Fruit fly (Drosophila melanogaster) whole organism, prepupa: Measurements from ENCODE around the gene Pde9.

Experiments used
- Blimp-1 ChIP-seq: fragments of 200-800 bp; sonication (Bioruptor generic); optimal IDR thresholded peaks from 3 replicates; lab custom pipeline; 2017; ENCODE audit warnings: missing biosample characterization, missing genetic modification characterization, mild to moderate bottlenecking, moderate library complexity, missing genetic modification reagents
- CG10631 ChIP-seq: fragments of 200-800 bp; sonication (Bioruptor generic); optimal IDR thresholded peaks from 2 replicates; lab custom pipeline; 2016; ENCODE audit warnings: missing biosample characterization, missing genetic modification characterization
- CG10669 ChIP-seq: fragments of 200-800 bp; sonication (Bioruptor generic); optimal IDR thresholded peaks from 3 replicates; lab custom pipeline; 2018; ENCODE audit warnings: missing biosample characterization, mild to moderate bottlenecking, missing genetic modification characterization, moderate library complexity
- CG11294 ChIP-seq: fragments of 200-800 bp; sonication (Bioruptor generic); IDR thresholded peaks from 2 replicates; pipeline ENCODE4 v1.3.6; 2022; ENCODE audit warnings: missing biosample characterization, missing genetic modification characterization
- CG11902 ChIP-seq: fragments of 200-800 bp; sonication (Bioruptor generic); optimal IDR thresholded peaks from 3 replicates; lab custom pipeline; 2016; ENCODE audit warnings: missing biosample characterization, missing genetic modification characterization
- CG15336 ChIP-seq: fragments of 200-800 bp; sonication (Bioruptor generic); IDR thresholded peaks from 2 replicates; pipeline ENCODE4 v1.3.6; 2022; ENCODE audit warnings: missing biosample characterization, missing genetic modification characterization
- CG1621 ChIP-seq: fragments of 200-800 bp; sonication (Bioruptor generic); optimal IDR thresholded peaks from 3 replicates; lab custom pipeline; 2018; ENCODE audit warnings: missing biosample characterization, mild to moderate bottlenecking, missing genetic modification characterization
- CG16779 ChIP-seq: fragments of 200-800 bp; sonication (Bioruptor generic); optimal IDR thresholded peaks from 3 replicates; lab custom pipeline; 2017; ENCODE audit warnings: missing biosample characterization, mild to moderate bottlenecking, missing genetic modification characterization
- CG3032 ChIP-seq: fragments of 200-800 bp; optimal IDR thresholded peaks from 2 replicates; lab custom pipeline; 2019; ENCODE audit warnings: missing biosample characterization, mild to moderate bottlenecking, missing genetic modification characterization, moderate library complexity
- CG31627 ChIP-seq: fragments of 200-800 bp; sonication (Bioruptor generic); optimal IDR thresholded peaks from 3 replicates; lab custom pipeline; 2016; ENCODE audit warnings: missing biosample characterization, missing genetic modification characterization
- CG32006 ChIP-seq: fragments of 200-800 bp; sonication (Bioruptor generic); optimal IDR thresholded peaks from 3 replicates; lab custom pipeline; 2017; ENCODE audit warnings: missing biosample characterization, mild to moderate bottlenecking, missing genetic modification characterization
- CG34406 ChIP-seq: fragments of 200-800 bp; sonication (Bioruptor generic); optimal IDR thresholded peaks from 3 replicates; lab custom pipeline; 2016; ENCODE audit warnings: missing biosample characterization, missing genetic modification characterization
- CG6163 ChIP-seq: fragments of 200-800 bp; sonication (Bioruptor generic); IDR thresholded peaks from 3 replicates; pipeline ENCODE4 v1.3.6; 2022; ENCODE audit warnings: missing biosample characterization, missing genetic modification characterization
- CG6276 ChIP-seq: fragments of 200-800 bp; sonication (Bioruptor generic); optimal IDR thresholded peaks from 2 replicates; lab custom pipeline; 2017; ENCODE audit warnings: missing biosample characterization, mild to moderate bottlenecking, missing genetic modification characterization
- CG6808 ChIP-seq: fragments of 200-800 bp; sonication (Bioruptor generic); optimal IDR thresholded peaks from 3 replicates; lab custom pipeline; 2017; ENCODE audit warnings: missing biosample characterization, missing genetic modification characterization, mild to moderate bottlenecking, moderate library complexity, missing genetic modification reagents
- CG6854 ChIP-seq: fragments of 200-800 bp; sonication (Bioruptor generic); optimal IDR thresholded peaks from 2 replicates; lab custom pipeline; 2017; ENCODE audit warnings: missing biosample characterization, mild to moderate bottlenecking, missing genetic modification characterization
- CG7368 ChIP-seq: fragments of 200-800 bp; sonication (Bioruptor generic); optimal IDR thresholded peaks from 3 replicates; lab custom pipeline; 2016; ENCODE audit warnings: missing biosample characterization, missing genetic modification characterization
- CG8119 ChIP-seq: fragments of 200-800 bp; sonication (Bioruptor generic); IDR thresholded peaks from 3 replicates; pipeline ENCODE4 v1.3.6; 2022; ENCODE audit warnings: missing biosample characterization, missing genetic modification characterization
- CG8319 ChIP-seq: fragments of 200-800 bp; sonication (Bioruptor generic); optimal IDR thresholded peaks from 3 replicates; lab custom pipeline; 2016; ENCODE audit warnings: missing biosample characterization, missing genetic modification characterization
- CG8632 ChIP-seq: fragments of 200-800 bp; sonication (Bioruptor generic); optimal IDR thresholded peaks from 3 replicates; lab custom pipeline; 2016; ENCODE audit warnings: missing biosample characterization, missing genetic modification characterization
- CG9139 ChIP-seq: fragments of 200-800 bp; sonication (Bioruptor generic); optimal IDR thresholded peaks from 3 replicates; lab custom pipeline; 2017; ENCODE audit warnings: missing biosample characterization, mild to moderate bottlenecking, missing genetic modification characterization
- Eip75B ChIP-seq: fragments of 200-800 bp; sonication (Bioruptor generic); optimal IDR thresholded peaks from 3 replicates; lab custom pipeline; 2016; ENCODE audit warnings: missing biosample characterization, missing genetic modification characterization
- Eip78C ChIP-seq: fragments of 200-800 bp; sonication (Bioruptor generic); peaks from one replicate; lab custom pipeline; 2016; ENCODE audit warnings: missing biosample characterization, missing genetic modification characterization
- Ets21C ChIP-seq: fragments of 200-800 bp; sonication (Bioruptor generic); optimal IDR thresholded peaks from 3 replicates; lab custom pipeline; 2016; ENCODE audit warnings: missing biosample characterization, missing genetic modification characterization
- Ets96B ChIP-seq: fragments of 200-800 bp; optimal IDR thresholded peaks from 2 replicates; lab custom pipeline; 2019; ENCODE audit warnings: missing biosample characterization, mild to moderate bottlenecking, missing genetic modification characterization, moderate library complexity
- Gug ChIP-seq: fragments of 200-800 bp; sonication (Bioruptor generic); IDR thresholded peaks from 2 replicates; pipeline ENCODE4 v1.3.6; 2022; ENCODE audit warnings: missing biosample characterization, missing genetic modification characterization
- Hr38 ChIP-seq: sonication (Bioruptor generic); optimal IDR thresholded peaks from 2 replicates; lab custom pipeline; 2016; ENCODE audit warnings: missing biosample characterization, missing genetic modification characterization
- Hr39 ChIP-seq: fragments of 200-800 bp; sonication (Bioruptor generic); optimal IDR thresholded peaks from 2 replicates; lab custom pipeline; 2016; ENCODE audit warnings: missing biosample characterization, missing genetic modification characterization
- Lpt ChIP-seq: fragments of 200-800 bp; sonication (Bioruptor generic); optimal IDR thresholded peaks from 3 replicates; lab custom pipeline; 2016; ENCODE audit warnings: missing biosample characterization, missing genetic modification characterization
- Met ChIP-seq: fragments of 200-800 bp; sonication (Bioruptor generic); optimal IDR thresholded peaks from 3 replicates; lab custom pipeline; 2016; ENCODE audit warnings: missing biosample characterization, missing genetic modification characterization
- OdsH ChIP-seq: fragments of 200-800 bp; sonication (Bioruptor generic); optimal IDR thresholded peaks from 3 replicates; lab custom pipeline; 2016; ENCODE audit warnings: missing biosample characterization, missing genetic modification characterization
- Smox ChIP-seq: fragments of 200-800 bp; sonication (Bioruptor generic); optimal IDR thresholded peaks from 3 replicates; lab custom pipeline; 2016; ENCODE audit warnings: missing biosample characterization, missing genetic modification characterization
- Sox102F ChIP-seq: fragments of 200-800 bp; sonication (Bioruptor generic); optimal IDR thresholded peaks from 2 replicates; lab custom pipeline; 2016; ENCODE audit warnings: missing biosample characterization, mild to moderate bottlenecking, missing genetic modification characterization
- Sox15 ChIP-seq: fragments of 200-800 bp; sonication (Bioruptor generic); optimal IDR thresholded peaks from 3 replicates; lab custom pipeline; 2016; ENCODE audit warnings: missing biosample characterization, missing genetic modification characterization
- achi ChIP-seq: fragments of 200-800 bp; sonication (Bioruptor generic); optimal IDR thresholded peaks from 3 replicates; lab custom pipeline; 2016; ENCODE audit warnings: missing biosample characterization, missing genetic modification characterization
- acj6 ChIP-seq: fragments of 200-800 bp; sonication (Bioruptor generic); optimal IDR thresholded peaks from 3 replicates; lab custom pipeline; 2016; ENCODE audit warnings: missing biosample characterization, missing genetic modification characterization
- cyc ChIP-seq: fragments of 200-800 bp; sonication (Bioruptor generic); optimal IDR thresholded peaks from 3 replicates; lab custom pipeline; 2016; ENCODE audit warnings: missing biosample characterization, missing genetic modification characterization
- dsx ChIP-seq: fragments of 200-800 bp; optimal IDR thresholded peaks from 3 replicates; lab custom pipeline; 2019; ENCODE audit warnings: missing biosample characterization, mild to moderate bottlenecking, missing genetic modification characterization, moderate library complexity; ENCODE audit not compliant: poor library complexity, severe bottlenecking
- eg ChIP-seq: fragments of 200-800 bp; sonication (Bioruptor generic); IDR thresholded peaks from 3 replicates; pipeline ENCODE4 v1.3.6; 2022; ENCODE audit warnings: missing biosample characterization, missing genetic modification characterization
- esn ChIP-seq: fragments of 200-800 bp; sonication (Bioruptor generic); optimal IDR thresholded peaks from 2 replicates; lab custom pipeline; 2016; ENCODE audit warnings: missing biosample characterization, mild to moderate bottlenecking, missing genetic modification characterization, moderate library complexity
- fd85E ChIP-seq: fragments of 200-800 bp; sonication (Bioruptor generic); optimal IDR thresholded peaks from 3 replicates; lab custom pipeline; 2016; ENCODE audit warnings: missing biosample characterization, missing genetic modification characterization
- pdm3 ChIP-seq: fragments of 200-800 bp; sonication (Bioruptor generic); optimal IDR thresholded peaks from 3 replicates; lab custom pipeline; 2016; ENCODE audit warnings: missing biosample characterization, missing genetic modification characterization
- ss ChIP-seq, 2 experiments: fragments of 200-800 bp; sonication (Bioruptor generic); optimal IDR thresholded peaks; 2 replicates in 1 of 2; 3 replicates in 1 of 2; lab custom pipeline; 2017 to 2018; ENCODE audit warnings: mild to moderate bottlenecking in 2 of 2, missing biosample characterization in 2 of 2, missing genetic modification characterization in 2 of 2, moderate library complexity in 1 of 2
- topi ChIP-seq: fragments of 200-800 bp; sonication (Bioruptor generic); optimal IDR thresholded peaks from 3 replicates; lab custom pipeline; 2016; ENCODE audit warnings: missing biosample characterization, missing genetic modification characterization

Gene Pde9

DNA sequence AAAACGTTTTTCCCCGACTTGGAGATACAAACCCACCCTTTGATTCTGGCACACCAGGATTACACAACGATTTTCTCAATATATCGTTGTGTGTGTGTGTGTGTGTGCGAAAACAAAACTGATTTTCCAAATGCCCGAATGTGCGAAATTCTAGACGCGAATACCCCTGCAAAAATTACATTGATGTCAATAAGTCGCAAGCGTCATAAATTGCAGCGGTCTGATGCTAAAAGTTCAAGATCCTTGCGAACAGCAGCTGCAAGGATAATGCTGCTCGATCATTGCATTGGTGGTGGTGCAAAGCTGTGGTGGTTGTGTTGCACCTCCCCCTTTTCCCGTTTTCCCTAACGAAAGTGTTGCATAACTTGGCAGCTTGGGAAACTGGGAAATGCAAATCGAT, 30.5 kb upstream of the Pde9 start:
- TF ChIP-seq CG32006 (GFP tag; lab: Kevin White, UChicago) (no peak), Ets96B (tag; lab: Kevin White, UChicago) (no peak), Hr39 (GFP tag; lab: Kevin White, UChicago) (no peak)
- TF ChIP-seq, all 60 proteins: peak for 0

DNA sequence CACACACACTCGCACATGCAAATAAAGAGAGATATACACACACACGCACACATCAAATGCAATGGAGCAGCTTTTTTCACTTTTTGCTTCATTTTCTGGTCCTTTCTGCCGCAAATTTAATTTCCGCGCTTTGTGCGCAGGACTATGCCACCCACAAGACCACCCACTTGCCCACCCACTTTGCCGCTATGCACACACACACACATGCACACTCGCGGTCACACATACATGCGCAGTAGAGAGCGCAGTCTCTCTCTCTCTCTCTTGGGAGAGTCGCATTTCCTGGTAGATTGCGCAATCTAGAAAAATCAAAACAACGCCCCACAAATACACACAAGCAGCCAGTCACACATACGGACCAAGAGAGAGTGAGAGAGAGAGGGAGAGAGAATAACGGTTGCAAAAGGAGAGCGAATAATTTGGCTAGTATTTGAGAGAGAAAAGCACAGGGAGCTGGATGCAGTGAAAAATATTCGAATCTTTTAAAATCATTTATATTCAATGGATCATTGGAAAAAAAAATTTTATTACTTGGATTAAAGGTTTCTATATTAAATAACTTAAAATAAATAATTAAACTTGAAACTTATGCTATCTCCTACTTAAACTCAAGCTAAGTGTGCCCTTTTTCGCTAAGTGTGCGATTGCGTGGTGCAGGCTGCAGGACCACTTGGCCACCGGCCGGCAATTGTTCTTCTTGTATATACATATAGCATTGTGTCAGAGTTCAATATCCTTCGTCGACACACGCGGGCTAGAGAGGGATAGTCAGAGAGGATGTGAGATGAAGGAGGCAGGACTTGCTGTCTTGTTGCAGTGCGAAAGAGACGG, 28.5 kb upstream of the Pde9 start:
- TF ChIP-seq CG8119 (GFP tag; lab: Robert Waterston, UW): peak; percentile 50
- peak; percentile 10 for TF ChIP-seq Met (GFP tag; lab: Kevin White, UChicago)
- TF ChIP-seq CG15336 (GFP tag; lab: Robert Waterston, UW): peak; percentile 68
- peak in 1 of 2 experiments; percentile 43 for TF ChIP-seq ss (GFP tag; optimal IDR thresholded peaks at IDR 0.05; lab: Kevin White, UChicago)
- no peak for TF ChIP-seq CG6276 (GFP tag; lab: Kevin White, UChicago)
- TF ChIP-seq CG6163 (GFP tag; lab: Robert Waterston, UW): peak; percentile 66
- no peak for TF ChIP-seq CG6808
- peak; percentile 0 for TF ChIP-seq esn (GFP tag; lab: Kevin White, UChicago)
- TF ChIP-seq CG8632 (GFP tag; lab: Kevin White, UChicago): peak; percentile 25
- TF ChIP-seq acj6 (GFP tag; lab: Kevin White, UChicago): peak; percentile 34
- TF ChIP-seq CG32006 (GFP tag; lab: Kevin White, UChicago): peak; percentile 17
- peak; percentile 14 for TF ChIP-seq dsx
- TF ChIP-seq eg (GFP tag; lab: Robert Waterston, UW): peak; percentile 70; the same call in 2 of the 3 replicates
- TF ChIP-seq Gug: 0 out of 2 replicates have a peak, but pooled peaks have one; percentile 34
- TF ChIP-seq achi (GFP tag; lab: Kevin White, UChicago): peak; percentile 5
- TF ChIP-seq CG1621 (tag; lab: Kevin White, UChicago): no peak
- TF ChIP-seq CG10669 (GFP tag; lab: Kevin White, UChicago): peak; percentile 10
- no peak for TF ChIP-seq CG7368 (GFP tag; lab: Kevin White, UChicago)
- no peak for TF ChIP-seq CG6854 (GFP tag; lab: Kevin White, UChicago)
- no peak for TF ChIP-seq Lpt (GFP tag; lab: Kevin White, UChicago)
- peak; percentile 20 for TF ChIP-seq Ets96B (tag; lab: Kevin White, UChicago)
- no peak for TF ChIP-seq CG31627 (GFP tag; lab: Kevin White, UChicago)
- no peak for TF ChIP-seq Sox15
- peak; percentile 33 for TF ChIP-seq CG3032
- TF ChIP-seq Eip75B: no peak
- peak; percentile 12; the same call in 1 of the 2 replicates for TF ChIP-seq CG11294 (GFP tag; lab: Robert Waterston, UW)
- peak; percentile 31 for TF ChIP-seq CG10631 (GFP tag; lab: Kevin White, UChicago)
- TF ChIP-seq CG9139 (GFP tag; lab: Kevin White, UChicago): no peak
- TF ChIP-seq OdsH: peak; percentile 6
- peak; percentile 81 for TF ChIP-seq Eip78C (GFP tag; lab: Kevin White, UChicago)
- TF ChIP-seq topi (GFP tag; lab: Kevin White, UChicago): peak; percentile 19

DNA sequence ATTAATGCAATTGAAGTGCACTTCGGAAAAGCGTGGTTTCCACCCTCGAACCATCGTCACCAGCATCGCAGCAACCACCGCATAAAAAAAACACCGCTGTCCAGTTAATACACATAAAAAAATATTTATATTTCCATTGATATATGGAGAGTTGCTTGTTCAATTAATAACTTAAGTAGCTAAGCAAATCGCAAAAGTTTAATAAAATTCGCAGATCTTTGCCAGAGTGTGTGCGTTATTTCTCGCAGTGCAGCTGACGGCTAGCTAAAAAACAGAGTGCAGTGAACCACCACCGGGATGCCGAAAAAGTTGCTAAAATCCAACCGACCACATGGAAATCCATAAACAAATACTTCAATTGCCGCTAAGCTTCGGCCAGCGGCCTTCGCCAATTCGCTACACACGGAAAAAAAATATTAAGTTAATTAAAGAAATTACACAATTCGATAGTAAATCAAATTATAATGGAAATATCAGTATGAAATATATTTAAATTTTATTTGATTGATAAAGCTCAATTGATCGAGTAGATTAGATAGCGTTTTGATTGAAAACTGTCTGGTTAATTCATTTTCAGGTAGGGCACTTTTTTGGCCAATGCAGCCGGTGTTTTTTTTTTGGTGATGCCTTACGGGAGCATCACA, 26.3 kb upstream of the Pde9 start:
- TF ChIP-seq Sox102F (GFP tag; lab: Kevin White, UChicago) (peak; percentile 12), Gug (no peak), CG31627 (GFP tag; lab: Kevin White, UChicago) (peak; percentile 2), fd85E (GFP tag; lab: Kevin White, UChicago) (no peak), Blimp-1 (peak; percentile 18), CG11902 (GFP tag; lab: Kevin White, UChicago) (no peak), Hr39 (GFP tag; lab: Kevin White, UChicago) (no peak), CG7368 (GFP tag; lab: Kevin White, UChicago) (no peak), Hr38 (GFP tag; lab: Kevin White, UChicago) (no peak), CG16779 (tag; lab: Kevin White, UChicago) (no peak), CG34406 (no peak), CG6808 (no peak), Lpt (GFP tag; lab: Kevin White, UChicago) (no peak), cyc (peak; percentile 14), ss (GFP tag; optimal IDR thresholded peaks at IDR 0.05; lab: Kevin White, UChicago) (peak in 1 of 2 experiments; percentile 0), Eip75B (no peak), Ets21C (GFP tag; lab: Kevin White, UChicago) (no peak), dsx (no peak), Eip78C (GFP tag; lab: Kevin White, UChicago) (peak; percentile 74), CG8319 (GFP tag; lab: Kevin White, UChicago) (no peak), CG8119 (GFP tag; lab: Robert Waterston, UW) (no peak), acj6 (GFP tag; lab: Kevin White, UChicago) (no peak), pdm3 (peak; percentile 3), CG6854 (GFP tag; lab: Kevin White, UChicago) (no peak), Smox (GFP tag; lab: Kevin White, UChicago) (peak; percentile 2)
